Fruit fly (Drosophila melanogaster) whole organism, pupa: ENCODE results near the gene CG33253.

Source experiments
- CG10348 ChIP-seq: fragments of 200-800 bp; sonication (Bioruptor generic); IDR thresholded peaks from 2 replicates; pipeline ENCODE4 v1.3.6; 2022; ENCODE audit warnings: missing biosample characterization, missing genetic modification characterization
- CG12605 ChIP-seq: fragments of 200-800 bp; sonication (Bioruptor generic); IDR thresholded peaks from 2 replicates; pipeline ENCODE4 v1.3.6; 2022; ENCODE audit warnings: missing biosample characterization, missing genetic modification characterization
- CG13204 ChIP-seq: fragments of 200-800 bp; sonication (Bioruptor generic); optimal IDR thresholded peaks from 2 replicates; lab custom pipeline; 2018; ENCODE audit warnings: missing biosample characterization, mild to moderate bottlenecking, missing genetic modification characterization, moderate library complexity
- CG14655 ChIP-seq: fragments of 200-800 bp; sonication (Bioruptor generic); optimal IDR thresholded peaks from 3 replicates; lab custom pipeline; 2017; ENCODE audit warnings: mild to moderate bottlenecking, missing biosample characterization, missing genetic modification reagents, missing genetic modification characterization
- CG15710 ChIP-seq: fragments of 200-800 bp; sonication (Bioruptor generic); optimal IDR thresholded peaks from 2 replicates; lab custom pipeline; 2018; ENCODE audit warnings: missing biosample characterization, mild to moderate bottlenecking, missing genetic modification characterization, moderate library complexity
- CG17806 ChIP-seq: fragments of 200-800 bp; sonication (Bioruptor generic); optimal IDR thresholded peaks from 2 replicates; lab custom pipeline; 2018; ENCODE audit warnings: missing biosample characterization, mild to moderate bottlenecking, missing genetic modification characterization, moderate library complexity
- CG32121 ChIP-seq: fragments of 200-800 bp; sonication (Bioruptor generic); IDR thresholded peaks from 2 replicates; pipeline ENCODE4 v1.3.6; 2022; ENCODE audit warnings: missing biosample characterization, missing genetic modification characterization
- CG34367 ChIP-seq: fragments of 200-800 bp; sonication (Bioruptor generic); optimal IDR thresholded peaks from 2 replicates; lab custom pipeline; 2018; ENCODE audit warnings: missing biosample characterization, mild to moderate bottlenecking, missing genetic modification characterization
- CG4496 ChIP-seq: fragments of 200-800 bp; sonication (Bioruptor generic); IDR thresholded peaks from 3 replicates; pipeline ENCODE4 v1.3.6; 2022; ENCODE audit warnings: missing biosample characterization, missing genetic modification characterization
- CG8159 ChIP-seq: fragments of 200-800 bp; sonication (Bioruptor generic); optimal IDR thresholded peaks from 3 replicates; lab custom pipeline; 2018; ENCODE audit warnings: missing biosample characterization, mild to moderate bottlenecking, missing genetic modification characterization, moderate library complexity
- CG8301 ChIP-seq: fragments of 200-800 bp; sonication (Bioruptor generic); optimal IDR thresholded peaks from 2 replicates; lab custom pipeline; 2018; ENCODE audit warnings: missing biosample characterization, mild to moderate bottlenecking, missing genetic modification characterization
- CG9948 ChIP-seq: fragments of 200-800 bp; sonication (Bioruptor generic); optimal IDR thresholded peaks from 2 replicates; lab custom pipeline; 2018; ENCODE audit warnings: missing biosample characterization, mild to moderate bottlenecking, missing genetic modification characterization, moderate library complexity
- D1 ChIP-seq: fragments of 200-800 bp; sonication (Bioruptor generic); optimal IDR thresholded peaks from 2 replicates; lab custom pipeline; 2018; ENCODE audit warnings: missing biosample characterization, mild to moderate bottlenecking, missing genetic modification characterization, moderate library complexity
- EcR ChIP-seq: fragments of 200-800 bp; sonication (Bioruptor generic); optimal IDR thresholded peaks from 3 replicates; lab custom pipeline; 2019; ENCODE audit warnings: missing biosample characterization, missing genetic modification characterization, mild to moderate bottlenecking, moderate library complexity, missing genetic modification reagents
- Ets98B ChIP-seq: fragments of 200-800 bp; sonication (Bioruptor generic); IDR thresholded peaks from 2 replicates; pipeline ENCODE4 v1.3.6; 2022; ENCODE audit warnings: missing biosample characterization, missing genetic modification characterization
- Pif1A ChIP-seq: fragments of 200-800 bp; sonication (Bioruptor generic); optimal IDR thresholded peaks from 3 replicates; lab custom pipeline; 2016; ENCODE audit warnings: missing biosample characterization, missing genetic modification characterization
- Pif1B ChIP-seq: fragments of 200-800 bp; sonication (Bioruptor generic); optimal IDR thresholded peaks from 3 replicates; lab custom pipeline; 2016; ENCODE audit warnings: missing biosample characterization, missing genetic modification characterization
- Snoo ChIP-seq: fragments of 200-800 bp; sonication (Bioruptor generic); optimal IDR thresholded peaks from 3 replicates; lab custom pipeline; 2017; ENCODE audit warnings: missing biosample characterization, mild to moderate bottlenecking, missing genetic modification characterization, inconsistent platforms
- fd96Ca ChIP-seq: fragments of 200-800 bp; sonication (Bioruptor generic); IDR thresholded peaks from 3 replicates; pipeline ENCODE4 v1.3.6; 2022; ENCODE audit warnings: missing biosample characterization, missing genetic modification characterization
- gl ChIP-seq: fragments of 200-800 bp; sonication (Bioruptor generic); optimal IDR thresholded peaks from 2 replicates; lab custom pipeline; 2018; ENCODE audit warnings: missing biosample characterization, mild to moderate bottlenecking, missing genetic modification characterization
- rn ChIP-seq: fragments of 200-800 bp; sonication (Bioruptor generic); IDR thresholded peaks from 2 replicates; pipeline ENCODE4 v1.3.6; 2022; ENCODE audit warnings: missing biosample characterization, missing genetic modification characterization

CG33253 gene

dm6 chrX:19183121-19183520, at the start of gene CG33253:
Gene CG33253, plus strand, starts transcription at chrX:19183421.
- TF ChIP-seq CG8301 (tag; lab: Kevin White, UChicago), result no peak
- no peak for TF ChIP-seq Pif1A
- TF ChIP-seq CG14655 (GFP tag; lab: Kevin White, UChicago), result no peak
- TF ChIP-seq CG13204 (GFP tag; lab: Kevin White, UChicago), result no peak
- TF ChIP-seq fd96Ca (GFP tag; lab: Robert Waterston, UW), result no peak
- no peak for TF ChIP-seq EcR (GFP tag; lab: Kevin White, UChicago)
- TF ChIP-seq CG32121 (GFP tag; lab: Robert Waterston, UW), result no peak
- no peak for TF ChIP-seq gl
- no peak for TF ChIP-seq rn (GFP tag; lab: Robert Waterston, UW)
- no peak for TF ChIP-seq Ets98B (GFP tag; lab: Robert Waterston, UW)
- TF ChIP-seq CG10348 (GFP tag; lab: Robert Waterston, UW), result no peak
- no peak for TF ChIP-seq CG8159
- no peak for TF ChIP-seq Pif1B (GFP tag; lab: Kevin White, UChicago)
- no peak for TF ChIP-seq CG9948 (tag; lab: Kevin White, UChicago)
- no peak for TF ChIP-seq Snoo
- TF ChIP-seq, all 21 proteins: peak for 0

- TF ChIP-seq CG17806 (no peak), fd96Ca (GFP tag; lab: Robert Waterston, UW) (no peak), Pif1B (GFP tag; lab: Kevin White, UChicago) (no peak), Snoo (no peak), CG8159 (no peak), CG10348 (GFP tag; lab: Robert Waterston, UW) (no peak), Pif1A (no peak), rn (GFP tag; lab: Robert Waterston, UW) (no peak), CG32121 (GFP tag; lab: Robert Waterston, UW) (no peak), D1 (no peak)
- TF ChIP-seq, all 21 proteins: peak for 0
These were observed 47.5 kb upstream of the CG33253 start, which contains the start of gene Obp18a for dm6 chrX:19135768-19136167. Gene Obp18a, minus strand, starts transcription at chrX:19135868.

- peak; percentile 84 for TF ChIP-seq CG14655 (GFP tag; lab: Kevin White, UChicago)
- TF ChIP-seq fd96Ca (GFP tag; lab: Robert Waterston, UW), result no peak
- no peak for TF ChIP-seq CG12605
- peak; percentile 19 for TF ChIP-seq Ets98B (GFP tag; lab: Robert Waterston, UW)
- peak; percentile 25 for TF ChIP-seq EcR (GFP tag; lab: Kevin White, UChicago)
- TF ChIP-seq CG15710 (tag; lab: Kevin White, UChicago), result peak; percentile 68
- TF ChIP-seq Pif1A, result peak; percentile 64
- peak; percentile 20 for TF ChIP-seq Snoo
- peak; percentile 47 for TF ChIP-seq D1
- peak; percentile 6 for TF ChIP-seq CG13204 (GFP tag; lab: Kevin White, UChicago)
- TF ChIP-seq CG32121 (GFP tag; lab: Robert Waterston, UW), result peak; percentile 50
- peak; percentile 69 for TF ChIP-seq CG9948 (tag; lab: Kevin White, UChicago)
- TF ChIP-seq gl, result no peak
- TF ChIP-seq Pif1B (GFP tag; lab: Kevin White, UChicago), result peak; percentile 53
- no peak for TF ChIP-seq CG10348 (GFP tag; lab: Robert Waterston, UW)
- TF ChIP-seq CG17806, result peak; percentile 55
- peak; percentile 53 for TF ChIP-seq CG34367 (tag; lab: Kevin White, UChicago)
- TF ChIP-seq CG8301 (tag; lab: Kevin White, UChicago), result peak; percentile 75
- peak; percentile 25; the same call in 1 of the 3 replicates for TF ChIP-seq CG4496
- no peak for TF ChIP-seq rn (GFP tag; lab: Robert Waterston, UW)
- TF ChIP-seq CG8159, result peak; percentile 68
- TF ChIP-seq, all 21 proteins: peak for 16
These were observed 38.3 kb upstream of the CG33253 start for dm6 chrX:19144785-19145422.

dm6 chrX:19146421-19146952, 36.7 kb upstream of the CG33253 start:
- TF ChIP-seq Pif1A, result peak; percentile 72
- peak; percentile 50 for TF ChIP-seq CG9948 (tag; lab: Kevin White, UChicago)
- no peak for TF ChIP-seq CG32121 (GFP tag; lab: Robert Waterston, UW)
- peak; percentile 78 for TF ChIP-seq Pif1B (GFP tag; lab: Kevin White, UChicago)
- TF ChIP-seq fd96Ca (GFP tag; lab: Robert Waterston, UW), result peak; percentile 24; the same call in 1 of the 3 replicates
- peak; percentile 15 for TF ChIP-seq CG8159
- TF ChIP-seq EcR (GFP tag; lab: Kevin White, UChicago), result peak; percentile 21
- peak; percentile 45 for TF ChIP-seq CG8301 (tag; lab: Kevin White, UChicago)
- TF ChIP-seq CG14655 (GFP tag; lab: Kevin White, UChicago), result peak; percentile 65
- TF ChIP-seq CG17806, result no peak
- peak; percentile 47 for TF ChIP-seq CG13204 (GFP tag; lab: Kevin White, UChicago)
- TF ChIP-seq gl, result no peak
- TF ChIP-seq, all 21 proteins: peak for 9

DNA sequence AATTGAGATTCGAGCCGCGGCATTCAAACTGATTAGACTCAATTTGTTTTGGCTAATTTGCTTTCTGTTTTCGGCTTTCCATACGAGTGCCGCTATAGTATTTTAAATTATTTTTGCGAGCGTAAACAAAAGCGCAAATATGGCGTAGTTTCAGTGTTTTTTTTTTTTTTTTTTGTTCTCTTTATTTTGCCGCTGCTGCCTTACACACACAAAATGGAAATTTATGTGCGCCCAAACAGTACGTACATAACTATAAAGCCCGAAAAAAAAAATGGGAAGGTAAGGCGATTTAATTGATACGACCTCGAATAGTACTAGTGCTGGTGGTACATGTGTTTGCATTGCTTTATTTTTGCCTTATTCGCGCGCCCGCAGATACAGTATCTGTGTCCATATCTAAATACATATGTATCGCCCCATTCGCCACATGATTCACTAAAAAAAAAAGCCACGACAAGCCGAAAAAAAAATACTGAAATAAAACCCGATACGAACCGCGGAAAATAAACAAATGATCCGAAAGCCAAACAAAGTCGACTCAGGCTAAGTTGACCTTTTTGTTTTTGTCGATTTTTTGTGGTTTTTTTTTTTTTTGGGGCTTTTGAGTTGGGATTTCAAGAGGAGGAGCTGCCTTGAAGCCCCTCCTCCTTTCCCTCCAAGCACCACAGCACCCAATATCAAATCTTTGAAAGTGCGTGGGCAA, 35.1 kb upstream of the CG33253 start:
- no peak for TF ChIP-seq Pif1B (GFP tag; lab: Kevin White, UChicago)
- 0 out of 3 replicates have a peak, but pooled peaks have one; percentile 11 for TF ChIP-seq fd96Ca (GFP tag; lab: Robert Waterston, UW)
- peak; percentile 43; the same call in 1 of the 3 replicates for TF ChIP-seq CG4496
- peak; percentile 40 for TF ChIP-seq Pif1A
